Worm (Caenorhabditis elegans) whole organism, L4/young adult: Measurements from ENCODE around the gene srh-266.

Experiments
- W03F9.2 ChIP-seq: fragments of 150-350 bp; optimal IDR thresholded peaks from 2 replicates; lab custom pipeline; 2014; ENCODE audit warnings: missing biosample characterization, missing genetic modification characterization
- dao-5 ChIP-seq: sonication (generic microtip); optimal IDR thresholded peaks from 2 replicates; lab custom pipeline; 2016; ENCODE audit warnings: missing genotype, missing genetic modification characterization, moderate library complexity, missing compliant biosample characterization

DNA sequence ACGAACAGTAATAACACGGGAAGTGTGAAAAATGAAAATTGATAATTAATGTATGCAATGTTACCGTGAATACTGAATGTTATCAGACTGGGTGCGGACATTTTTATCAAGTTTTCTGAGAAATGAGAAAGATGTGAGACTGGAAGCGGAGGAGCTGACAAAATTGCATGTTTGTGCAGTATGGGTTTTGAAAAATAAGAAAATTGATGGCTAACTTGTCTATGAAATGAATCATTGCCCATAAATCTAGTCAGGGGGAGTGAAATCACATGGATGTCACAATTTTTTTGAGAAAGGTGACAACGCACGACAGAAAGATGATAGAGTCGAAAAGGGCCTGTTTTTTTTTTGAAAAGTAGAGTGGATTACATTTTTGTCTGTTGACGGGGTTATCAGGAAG is 6.7 kb downstream of the srh-266 start, which contains the start of gene sru-24:
- no peak for TF ChIP-seq dao-5
- no peak for TF ChIP-seq W03F9.2
